Fruit fly (Drosophila melanogaster): ENCODE results near the gene Cby.

Gene Cby

dm6 chr3R:21895961-21896875 is 28.4 kb downstream of the Cby start:
- TF ChIP-seq CG7045 (GFP tag; optimal IDR thresholded peaks at IDR 0.05) (no peak), tj (GFP tag; optimal IDR thresholded peaks at IDR 0.05) (peak; percentile 77)

dm6 chr3R:21897565-21897964 is 29.8 kb downstream of the Cby start:
- TF ChIP-seq pad (GFP tag; optimal IDR thresholded peaks at IDR 0.05): peak; percentile 12
- TF ChIP-seq cnc (optimal IDR thresholded peaks at IDR 0.05): no peak
- TF ChIP-seq tj (GFP tag; optimal IDR thresholded peaks at IDR 0.05): peak; percentile 76
- no peak for TF ChIP-seq Mnt (GFP tag; optimal IDR thresholded peaks at IDR 0.05)
- TF ChIP-seq ovo (GFP tag; optimal IDR thresholded peaks at IDR 0.05): no peak
- TF ChIP-seq toe (GFP tag; optimal IDR thresholded peaks at IDR 0.05): no peak
- TF ChIP-seq CG1620 (GFP tag; optimal IDR thresholded peaks at IDR 0.05): no peak
- no peak for TF ChIP-seq kay (GFP tag; ENCODE audit: borderline replicate concordance)
- peak; percentile 44 for TF ChIP-seq Hr96 (GFP tag; optimal IDR thresholded peaks at IDR 0.05)
- no peak for TF ChIP-seq CG5204 (GFP tag; optimal IDR thresholded peaks at IDR 0.05)
- TF ChIP-seq CG7101 (tag; optimal IDR thresholded peaks at IDR 0.05): peak; percentile 61
- TF ChIP-seq Crg-1 (GFP tag; optimal IDR thresholded peaks at IDR 0.05): no peak
- peak; percentile 52 for TF ChIP-seq bab1 (GFP tag; optimal IDR thresholded peaks at IDR 0.05)
- no peak for TF ChIP-seq CG12768 (GFP tag; optimal IDR thresholded peaks at IDR 0.05)
- TF ChIP-seq CG7045 (GFP tag; optimal IDR thresholded peaks at IDR 0.05): no peak
- no peak for TF ChIP-seq CG33017 (tag; optimal IDR thresholded peaks at IDR 0.05)
- TF ChIP-seq CG14711 (tag; optimal IDR thresholded peaks at IDR 0.05): peak; percentile 44
- TF ChIP-seq Clk (GFP tag; optimal IDR thresholded peaks at IDR 0.05): no peak
- TF ChIP-seq cic (GFP tag; optimal IDR thresholded peaks at IDR 0.05): no peak
- no peak for TF ChIP-seq CG11617 (GFP tag; optimal IDR thresholded peaks at IDR 0.05)

dm6 chr3R:21898758-21899157 is 31.0 kb downstream of the Cby start:
- TF ChIP-seq CG14711 (tag; optimal IDR thresholded peaks at IDR 0.05) (no peak), CG7101 (tag; optimal IDR thresholded peaks at IDR 0.05) (no peak), Hr96 (GFP tag; optimal IDR thresholded peaks at IDR 0.05) (no peak)

- TF ChIP-seq pad (GFP tag; optimal IDR thresholded peaks at IDR 0.05): no peak
- no peak for TF ChIP-seq Crg-1 (GFP tag; optimal IDR thresholded peaks at IDR 0.05)
- TF ChIP-seq CG14711 (tag; optimal IDR thresholded peaks at IDR 0.05): no peak
- no peak for TF ChIP-seq kay (GFP tag; ENCODE audit: borderline replicate concordance)
- no peak for TF ChIP-seq CG7101 (tag; optimal IDR thresholded peaks at IDR 0.05)
- no peak for TF ChIP-seq cic (GFP tag; optimal IDR thresholded peaks at IDR 0.05)
- no peak for TF ChIP-seq CG7045 (GFP tag; optimal IDR thresholded peaks at IDR 0.05)
- no peak for TF ChIP-seq Mnt (GFP tag; optimal IDR thresholded peaks at IDR 0.05)
- TF ChIP-seq CG1620 (GFP tag; optimal IDR thresholded peaks at IDR 0.05): no peak
- no peak for TF ChIP-seq CG33017 (tag; optimal IDR thresholded peaks at IDR 0.05)
- no peak for TF ChIP-seq tj (GFP tag; optimal IDR thresholded peaks at IDR 0.05)
- no peak for TF ChIP-seq ovo (GFP tag; optimal IDR thresholded peaks at IDR 0.05)
- no peak for TF ChIP-seq CG5204 (GFP tag; optimal IDR thresholded peaks at IDR 0.05)
These were observed 31.4 kb downstream of the Cby start for dm6 chr3R:21899170-21899575.

- TF ChIP-seq kay (GFP tag; ENCODE audit: borderline replicate concordance): no peak
- TF ChIP-seq CG12768 (GFP tag; optimal IDR thresholded peaks at IDR 0.05): no peak
These were observed 36.5 kb downstream of the Cby start for dm6 chr3R:21904345-21904744.

- no peak for TF ChIP-seq CG14711 (tag; optimal IDR thresholded peaks at IDR 0.05)
- TF ChIP-seq kay (GFP tag; ENCODE audit: borderline replicate concordance): no peak
- TF ChIP-seq Mnt (GFP tag; optimal IDR thresholded peaks at IDR 0.05): no peak
- TF ChIP-seq cic (GFP tag; optimal IDR thresholded peaks at IDR 0.05): no peak
- no peak for TF ChIP-seq tj (GFP tag; optimal IDR thresholded peaks at IDR 0.05)
- TF ChIP-seq CG7045 (GFP tag; optimal IDR thresholded peaks at IDR 0.05): no peak
- no peak for TF ChIP-seq CG7101 (tag; optimal IDR thresholded peaks at IDR 0.05)
- no peak for TF ChIP-seq CG33017 (tag; optimal IDR thresholded peaks at IDR 0.05)
- no peak for TF ChIP-seq Hr96 (GFP tag; optimal IDR thresholded peaks at IDR 0.05)
- no peak for TF ChIP-seq pad (GFP tag; optimal IDR thresholded peaks at IDR 0.05)
- TF ChIP-seq cnc (optimal IDR thresholded peaks at IDR 0.05): no peak
- TF ChIP-seq Crg-1 (GFP tag; optimal IDR thresholded peaks at IDR 0.05): no peak
- TF ChIP-seq bab1 (GFP tag; optimal IDR thresholded peaks at IDR 0.05): no peak
- no peak for TF ChIP-seq CG1620 (GFP tag; optimal IDR thresholded peaks at IDR 0.05)
- TF ChIP-seq Clk (GFP tag; optimal IDR thresholded peaks at IDR 0.05): no peak
- no peak for TF ChIP-seq toe (GFP tag; optimal IDR thresholded peaks at IDR 0.05)
- no peak for TF ChIP-seq ovo (GFP tag; optimal IDR thresholded peaks at IDR 0.05)
These were observed 37.8 kb downstream of the Cby start for dm6 chr3R:21905615-21906014.

- TF ChIP-seq cnc (optimal IDR thresholded peaks at IDR 0.05) (no peak), CG7101 (tag; optimal IDR thresholded peaks at IDR 0.05) (no peak), cic (GFP tag; optimal IDR thresholded peaks at IDR 0.05) (no peak)
These were observed 39.1 kb downstream of the Cby start for dm6 chr3R:21906867-21907266.

Measured in whole organism, adult.